Worm (Caenorhabditis elegans): ENCODE results near the gene C03A3.9.

Gene C03A3.9

ce11 chrX:11299642-11300307 lies 33.0 kb downstream of the C03A3.9 start, which contains the start of the genes snrp-40.1 and F08G12.3:
snrp-40.1 (minus strand) TSS chrX:11299784.
F08G12.3 (plus strand) TSS chrX:11300257.
- TF ChIP-seq pha-2 (tag; optimal IDR thresholded peaks at IDR 0.05), result no peak
- TF ChIP-seq rnt-1 (tag; optimal IDR thresholded peaks at IDR 0.05), result peak; percentile 51
- no peak for TF ChIP-seq mec-3 (tag; optimal IDR thresholded peaks at IDR 0.05; ENCODE audit: borderline replicate concordance)
- TF ChIP-seq ceh-24 (tag; optimal IDR thresholded peaks at IDR 0.05), result no peak
- no peak for TF ChIP-seq ceh-9 (tag; optimal IDR thresholded peaks at IDR 0.05)
- TF ChIP-seq ceh-18 (tag; optimal IDR thresholded peaks at IDR 0.05), result peak; percentile 84
- TF ChIP-seq hlh-8 (tag; optimal IDR thresholded peaks at IDR 0.05), result no peak
- no peak for TF ChIP-seq pat-9 (tag; optimal IDR thresholded peaks at IDR 0.05)
- TF ChIP-seq ahr-1 (tag; optimal IDR thresholded peaks at IDR 0.05), result no peak
- TF ChIP-seq hlh-30 (tag; optimal IDR thresholded peaks at IDR 0.05; ENCODE audit: insufficient read depth), result peak; percentile 65
- TF ChIP-seq ceh-48 (tag; optimal IDR thresholded peaks at IDR 0.05), result no peak
- no peak for TF ChIP-seq zip-5 (tag; optimal IDR thresholded peaks at IDR 0.05)
- no peak for TF ChIP-seq fkh-10 (GFP tag; optimal IDR thresholded peaks at IDR 0.05)
- TF ChIP-seq tbx-2 (tag; optimal IDR thresholded peaks at IDR 0.05), result peak; percentile 86
- no peak for TF ChIP-seq hlh-13 (GFP tag; optimal IDR thresholded peaks at IDR 0.05)
- TF ChIP-seq fax-1 (tag; optimal IDR thresholded peaks at IDR 0.05), result no peak
- no peak for TF ChIP-seq T23F11.4 (GFP tag; optimal IDR thresholded peaks at IDR 0.05)
- no peak for TF ChIP-seq lin-11 (tag; optimal IDR thresholded peaks at IDR 0.05)
- TF ChIP-seq ceh-30 (tag; optimal IDR thresholded peaks at IDR 0.05), result no peak
- peak; percentile 80 for TF ChIP-seq unc-55 (GFP tag; optimal IDR thresholded peaks at IDR 0.05)
- TF ChIP-seq eyg-1 (tag; optimal IDR thresholded peaks at IDR 0.05), result no peak
- TF ChIP-seq K09A11.1 (tag; optimal IDR thresholded peaks at IDR 0.05; ENCODE audit: insufficient read depth), result no peak
- no peak for TF ChIP-seq fkh-6 (tag; optimal IDR thresholded peaks at IDR 0.05)
- TF ChIP-seq ceh-34 (tag; optimal IDR thresholded peaks at IDR 0.05), result peak; percentile 85
- TF ChIP-seq ceh-22 (tag; optimal IDR thresholded peaks at IDR 0.05), result no peak
- no peak for TF ChIP-seq ttx-3 (tag; optimal IDR thresholded peaks at IDR 0.05)
- TF ChIP-seq ets-4 (tag; optimal IDR thresholded peaks at IDR 0.05), result peak; percentile 55
- TF ChIP-seq pros-1 (tag; optimal IDR thresholded peaks at IDR 0.05), result peak; percentile 44
- no peak for TF ChIP-seq lim-6 (tag; optimal IDR thresholded peaks at IDR 0.05)
- peak; percentile 41 for TF ChIP-seq unc-42 (tag; optimal IDR thresholded peaks at IDR 0.05)
- TF ChIP-seq C38D4.7 (GFP tag; optimal IDR thresholded peaks at IDR 0.05), result no peak
- TF ChIP-seq unc-3 (GFP tag; conservative IDR thresholded peaks at IDR 0.05), result no peak
- no peak for TF ChIP-seq unc-3 (tag; optimal IDR thresholded peaks at IDR 0.05)
- no peak for TF ChIP-seq ceh-45 (GFP tag; IDR thresholded peaks at IDR 0.05)
- no peak for TF ChIP-seq tbx-7 (tag; optimal IDR thresholded peaks at IDR 0.05)
- no peak for TF ChIP-seq pag-3 (tag; optimal IDR thresholded peaks at IDR 0.05; ENCODE audit: borderline replicate concordance)
- TF ChIP-seq gmeb-2 (tag; optimal IDR thresholded peaks at IDR 0.05), result no peak
- no peak for TF ChIP-seq nhr-232 (tag; optimal IDR thresholded peaks at IDR 0.05)
- TF ChIP-seq unc-86 (tag; optimal IDR thresholded peaks at IDR 0.05), result no peak
- TF ChIP-seq dmd-4 (tag; optimal IDR thresholded peaks at IDR 0.05; ENCODE audit: borderline replicate concordance), result peak; percentile 3
- peak; percentile 33 for TF ChIP-seq C08G9.2 (tag; optimal IDR thresholded peaks at IDR 0.05)
- TF ChIP-seq elt-4 (tag; optimal IDR thresholded peaks at IDR 0.05), result no peak
- peak; percentile 62 for TF ChIP-seq elt-2 (tag; optimal IDR thresholded peaks at IDR 0.05)
- no peak for TF ChIP-seq che-1 (tag; optimal IDR thresholded peaks at IDR 0.05)
- TF ChIP-seq ref-2 (tag; optimal IDR thresholded peaks at IDR 0.05), result peak; percentile 68
- TF ChIP-seq ceh-6 (GFP tag; optimal IDR thresholded peaks at IDR 0.05), result no peak
- TF ChIP-seq odd-2 (tag; optimal IDR thresholded peaks at IDR 0.05), result no peak
- no peak for TF ChIP-seq hlh-15 (tag; optimal IDR thresholded peaks at IDR 0.05)
- peak; percentile 54 for TF ChIP-seq ceh-2 (tag; optimal IDR thresholded peaks at IDR 0.05)
- TF ChIP-seq ama-1 (optimal IDR thresholded peaks at IDR 0.05), result no peak
- peak; percentile 41 for TF ChIP-seq ceh-19 (GFP tag; optimal IDR thresholded peaks at IDR 0.05)
- TF ChIP-seq nhr-11 (tag; optimal IDR thresholded peaks at IDR 0.05), result no peak
- peak; percentile 63 for TF ChIP-seq ceh-14 (tag; optimal IDR thresholded peaks at IDR 0.05)
